Worm (Caenorhabditis elegans) whole organism, L2 larva: ENCODE results near the gene W10G11.19.

ENCODE experiments used
- Y55F3AM.14 ChIP-seq: fragments of 200-800 bp; sonication (Bioruptor generic); optimal IDR thresholded peaks from 2 replicates; lab custom pipeline; 2018; ENCODE audit warnings: mild to moderate bottlenecking, missing genetic modification characterization, missing compliant biosample characterization
- fos-1 ChIP-seq: fragments of 150-350 bp; optimal IDR thresholded peaks from 2 replicates; lab custom pipeline; 2014; ENCODE audit warnings: missing biosample characterization, missing genetic modification characterization
- lin-39 ChIP-seq: fragments of 150-350 bp; optimal IDR thresholded peaks from 2 replicates; lab custom pipeline; 2014; ENCODE audit warnings: missing biosample characterization, missing genetic modification reagents, missing genetic modification characterization
- nhr-12 ChIP-seq: fragments of 150-350 bp; optimal IDR thresholded peaks from 2 replicates; lab custom pipeline; 2014; ENCODE audit warnings: missing biosample characterization, missing genetic modification characterization

ce11 chrII:3583402-3583801 is 33.0 kb downstream of the W10G11.19 start, which contains the start of gene srh-60:
- no peak for TF ChIP-seq Y55F3AM.14 (GFP tag; lab: Kevin White, UChicago)
- TF ChIP-seq fos-1 (tag; lab: Kevin White, UChicago): no peak
- TF ChIP-seq nhr-12: no peak
- no peak for TF ChIP-seq lin-39 (tag; lab: Kevin White, UChicago)
